Worm (Caenorhabditis elegans) whole organism, mixed stage, embryonic: ENCODE data around the gene xtr-1.

Experiments used
- M03D4.4 ChIP-seq: sonication (generic microtip); optimal IDR thresholded peaks from 2 replicates; lab custom pipeline; 2017; ENCODE audit warnings: mild to moderate bottlenecking, missing genetic modification characterization, missing compliant biosample characterization
- bed-3 ChIP-seq: fragments of 200-800 bp; sonication (Bioruptor generic); optimal IDR thresholded peaks from 3 replicates; lab custom pipeline; 2018; ENCODE audit warnings: mild to moderate bottlenecking, missing genetic modification characterization, moderate library complexity, missing compliant biosample characterization
- blmp-1 ChIP-seq: fragments of 150-350 bp; optimal IDR thresholded peaks from 2 replicates; lab custom pipeline; 2014; ENCODE audit warnings: missing biosample characterization, missing genetic modification characterization
- ceh-39 ChIP-seq: fragments of 150-350 bp; optimal IDR thresholded peaks from 2 replicates; lab custom pipeline; 2014; ENCODE audit warnings: missing biosample characterization, missing genetic modification characterization
- ceh-43 ChIP-seq: fragments of 200-800 bp; sonication (Bioruptor generic); optimal IDR thresholded peaks from 2 replicates; lab custom pipeline; 2018; ENCODE audit warnings: mild to moderate bottlenecking, missing genetic modification characterization, moderate library complexity, missing compliant biosample characterization
- ceh-83 ChIP-seq: fragments of 200-800 bp; sonication (Bioruptor generic); optimal IDR thresholded peaks from 2 replicates; lab custom pipeline; 2018; ENCODE audit warnings: mild to moderate bottlenecking, missing genetic modification characterization, missing compliant biosample characterization
- ces-1 ChIP-seq: fragments of 150-350 bp; optimal IDR thresholded peaks from 2 replicates; lab custom pipeline; 2014; ENCODE audit warnings: missing biosample characterization, missing genetic modification reagents, missing genetic modification characterization
- cnd-1 ChIP-seq: fragments of 200-800 bp; sonication (Bioruptor generic); optimal IDR thresholded peaks from 2 replicates; lab custom pipeline; 2018; ENCODE audit warnings: mild to moderate bottlenecking, missing genetic modification characterization, missing compliant biosample characterization
- drap-1 ChIP-seq: fragments of 200-800 bp; sonication (Bioruptor generic); optimal IDR thresholded peaks from 3 replicates; lab custom pipeline; 2018; ENCODE audit warnings: mild to moderate bottlenecking, missing genetic modification characterization, missing compliant biosample characterization
- elt-1 ChIP-seq: sonication (generic microtip); optimal IDR thresholded peaks from 2 replicates; lab custom pipeline; 2017; ENCODE audit warnings: missing genetic modification characterization, mild to moderate bottlenecking, missing compliant biosample characterization, antibody characterized with exemption, moderate library complexity, borderline replicate concordance; ENCODE audit not compliant: insufficient read depth
- elt-3 ChIP-seq: fragments of 150-350 bp; optimal IDR thresholded peaks from 2 replicates; lab custom pipeline; 2014; ENCODE audit warnings: missing biosample characterization, missing genetic modification characterization
- flh-1 ChIP-seq: fragments of 200-800 bp; sonication (Bioruptor generic); optimal IDR thresholded peaks from 2 replicates; lab custom pipeline; 2018; ENCODE audit warnings: mild to moderate bottlenecking, missing genetic modification characterization, moderate library complexity, missing compliant biosample characterization
- ham-2 ChIP-seq: fragments of 200-800 bp; sonication (Bioruptor generic); optimal IDR thresholded peaks from 2 replicates; lab custom pipeline; 2018; ENCODE audit warnings: mild to moderate bottlenecking, missing genetic modification characterization, missing compliant biosample characterization
- lin-13 ChIP-seq: fragments of 150-350 bp; optimal IDR thresholded peaks from 2 replicates; lab custom pipeline; 2014; ENCODE audit warnings: missing biosample characterization, missing genetic modification characterization
- lin-32 ChIP-seq: fragments of 200-800 bp; sonication (Bioruptor generic); optimal IDR thresholded peaks from 2 replicates; lab custom pipeline; 2018; ENCODE audit warnings: mild to moderate bottlenecking, missing genetic modification characterization, missing compliant biosample characterization
- lsy-2 ChIP-seq: fragments of 150-350 bp; optimal IDR thresholded peaks from 2 replicates; lab custom pipeline; 2014; ENCODE audit warnings: missing biosample characterization, missing genetic modification characterization
- mab-5 ChIP-seq: fragments of 150-350 bp; optimal IDR thresholded peaks from 2 replicates; lab custom pipeline; 2014; ENCODE audit warnings: missing biosample characterization, missing genetic modification characterization
- mep-1 ChIP-seq: fragments of 150-350 bp; optimal IDR thresholded peaks from 2 replicates; lab custom pipeline; 2017; ENCODE audit warnings: missing biosample characterization, missing genetic modification reagents, missing genetic modification characterization, inconsistent platforms
- mls-2 ChIP-seq: sonication (generic microtip); optimal IDR thresholded peaks from 2 replicates; lab custom pipeline; 2016; ENCODE audit warnings: mild to moderate bottlenecking, missing genetic modification characterization, moderate library complexity, missing compliant biosample characterization
- nhr-12 ChIP-seq: fragments of 150-350 bp; optimal IDR thresholded peaks from 2 replicates; lab custom pipeline; 2014; ENCODE audit warnings: missing biosample characterization, missing genetic modification characterization
- nhr-2 ChIP-seq: fragments of 150-350 bp; optimal IDR thresholded peaks from 2 replicates; lab custom pipeline; 2014; ENCODE audit warnings: missing biosample characterization, missing genetic modification characterization
- nhr-237 ChIP-seq: fragments of 150-350 bp; optimal IDR thresholded peaks from 2 replicates; lab custom pipeline; 2014; ENCODE audit warnings: missing biosample characterization, missing genetic modification characterization
- nhr-28 ChIP-seq: fragments of 150-350 bp; optimal IDR thresholded peaks from 2 replicates; lab custom pipeline; 2014; ENCODE audit warnings: missing biosample characterization, missing genetic modification characterization
- nhr-76 ChIP-seq: sonication (generic microtip); optimal IDR thresholded peaks from 2 replicates; lab custom pipeline; 2017; ENCODE audit warnings: missing biosample characterization, missing genetic modification characterization
- snpc-4 ChIP-seq: fragments of 150-350 bp; optimal IDR thresholded peaks from 2 replicates; lab custom pipeline; 2014; ENCODE audit warnings: missing biosample characterization, missing genetic modification characterization
- sptf-1 ChIP-seq: sonication (generic microtip); optimal IDR thresholded peaks from 2 replicates; lab custom pipeline; 2017; ENCODE audit warnings: mild to moderate bottlenecking, missing genetic modification characterization, moderate library complexity, missing compliant biosample characterization
- tbx-8 ChIP-seq: fragments of 200-800 bp; sonication (Bioruptor generic); optimal IDR thresholded peaks from 2 replicates; lab custom pipeline; 2018; ENCODE audit warnings: mild to moderate bottlenecking, missing genetic modification characterization, moderate library complexity, missing compliant biosample characterization
- unc-39 ChIP-seq: fragments of 150-350 bp; optimal IDR thresholded peaks from 2 replicates; lab custom pipeline; 2014; ENCODE audit warnings: missing biosample characterization, missing genetic modification characterization
- ztf-11 ChIP-seq: fragments of 150-350 bp; optimal IDR thresholded peaks from 2 replicates; lab custom pipeline; 2014; ENCODE audit warnings: missing biosample characterization, missing genetic modification characterization

Gene xtr-1

DNA sequence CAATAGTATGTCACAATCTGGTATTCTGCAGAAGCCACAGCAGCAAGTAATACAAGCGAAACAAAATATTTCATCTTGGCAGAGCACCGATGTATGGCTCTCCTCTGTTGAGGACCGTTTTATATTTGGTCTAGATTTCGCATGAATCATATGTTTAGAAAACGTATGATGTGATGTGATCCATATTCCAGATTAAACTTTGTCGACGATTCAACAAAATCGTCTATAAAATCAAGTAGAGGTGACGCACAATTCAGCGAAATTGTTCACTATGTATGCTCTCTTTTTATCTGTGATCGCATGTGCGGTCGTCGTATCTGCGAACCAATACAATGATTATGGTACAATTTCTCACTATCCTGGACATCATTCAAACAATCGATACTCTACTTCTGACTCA, 27.3 kb downstream of the xtr-1 start, which contains the start of the genes Y62H9A.3 and Y62H9A.4:
Gene Y62H9A.3 (minus strand): TSS at position 101 of the 400 bp plus-strand sequence.
Gene Y62H9A.4 (plus strand): TSS at position 256 of the 400 bp plus-strand sequence.
- TF ChIP-seq snpc-4 (tag; lab: Kevin White, UChicago): no peak
- no peak for TF ChIP-seq ceh-83 (GFP tag; lab: Kevin White, UChicago)
- no peak for TF ChIP-seq ztf-11 (tag; lab: Kevin White, UChicago)
- TF ChIP-seq elt-3 (tag; lab: Kevin White, UChicago): no peak
- no peak for TF ChIP-seq ceh-39

ce11 chrX:11882800-11883199, 30.2 kb downstream of the xtr-1 start, which contains the start of the genes Y62H9A.5 and ule-5:
TSS of gene Y62H9A.5 (minus strand) at chrX:11882900.
TSS of gene ule-5 (plus strand) at chrX:11883127.
- TF ChIP-seq snpc-4 (tag; lab: Kevin White, UChicago): no peak
- no peak for TF ChIP-seq cnd-1 (tag; lab: Kevin White, UChicago)
- no peak for TF ChIP-seq tbx-8 (GFP tag; lab: Kevin White, UChicago)
- TF ChIP-seq nhr-2 (tag; lab: Kevin White, UChicago): no peak
- TF ChIP-seq nhr-237 (tag; lab: Kevin White, UChicago): no peak
- TF ChIP-seq elt-1 (tag; lab: Kevin White, UChicago): no peak
- TF ChIP-seq unc-39: no peak
- no peak for TF ChIP-seq flh-1 (GFP tag; lab: Kevin White, UChicago)

DNA sequence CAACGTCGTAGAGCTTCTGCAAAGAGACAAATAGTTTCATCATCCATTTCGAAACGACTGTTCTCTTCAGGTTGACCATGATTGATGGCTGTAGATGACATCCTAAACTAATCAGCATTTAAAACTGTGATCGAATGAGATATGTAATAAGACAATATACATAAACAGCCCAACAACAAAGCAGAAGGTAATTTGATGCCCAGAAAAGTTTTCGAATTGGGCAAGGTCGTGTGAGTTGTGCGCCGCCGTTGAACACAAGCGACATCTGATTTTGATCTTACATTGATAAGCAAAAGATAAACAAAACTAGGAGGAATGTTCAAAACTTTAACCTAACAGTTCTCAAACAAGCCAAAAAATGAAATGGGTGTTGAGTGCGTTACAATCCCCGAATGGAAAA, 33.0 kb downstream of the xtr-1 start, which contains the start of gene Y62H9A.7:
Gene Y62H9A.7 (minus strand): TSS at position 101 of the 400 bp plus-strand sequence.
- TF ChIP-seq elt-3 (tag; lab: Kevin White, UChicago) (no peak), nhr-237 (tag; lab: Kevin White, UChicago) (no peak), drap-1 (GFP tag; lab: Kevin White, UChicago) (no peak), nhr-76 (no peak), tbx-8 (GFP tag; lab: Kevin White, UChicago) (no peak), sptf-1 (tag; lab: Kevin White, UChicago) (no peak), nhr-12 (tag; lab: Kevin White, UChicago) (no peak), ham-2 (no peak), ceh-83 (GFP tag; lab: Kevin White, UChicago) (no peak), nhr-28 (tag; lab: Kevin White, UChicago) (no peak), M03D4.4 (no peak), lin-32 (GFP tag; lab: Kevin White, UChicago) (no peak)

DNA sequence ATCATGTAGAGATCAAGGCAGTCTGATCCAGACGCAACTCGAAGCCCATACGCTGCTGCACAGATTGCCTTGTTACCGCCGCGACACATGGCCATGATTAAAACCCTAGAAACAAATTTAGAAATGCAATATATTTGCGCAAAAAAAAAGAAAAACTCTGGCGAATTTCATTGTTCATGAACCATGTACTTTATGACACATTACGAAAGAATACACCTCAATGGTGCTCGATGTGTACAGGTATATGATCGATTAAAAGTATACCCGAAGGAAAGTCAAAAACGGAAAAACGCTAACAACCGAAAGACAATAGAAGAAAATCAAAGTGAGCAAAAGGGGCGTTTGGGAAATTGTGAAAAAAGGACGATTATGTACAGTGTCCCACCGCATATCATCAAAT, 39.7 kb downstream of the xtr-1 start, which contains the start of gene Y62H9A.8:
Gene Y62H9A.8 (minus strand): TSS at position 101 of the 400 bp plus-strand sequence.
- no peak for TF ChIP-seq ceh-39
- TF ChIP-seq ceh-43 (GFP tag; lab: Kevin White, UChicago): no peak

- TF ChIP-seq tbx-8 (GFP tag; lab: Kevin White, UChicago) (no peak), mab-5 (tag; lab: Kevin White, UChicago) (no peak), ceh-39 (no peak), blmp-1 (tag; lab: Kevin White, UChicago) (no peak), bed-3 (GFP tag; lab: Kevin White, UChicago) (no peak), nhr-2 (tag; lab: Kevin White, UChicago) (no peak), ces-1 (GFP tag; lab: Kevin White, UChicago) (no peak), nhr-12 (tag; lab: Kevin White, UChicago) (no peak), lin-13 (tag; lab: Kevin White, UChicago) (no peak), lsy-2 (tag; lab: Kevin White, UChicago) (no peak), flh-1 (GFP tag; lab: Kevin White, UChicago) (no peak), ham-2 (no peak), sptf-1 (tag; lab: Kevin White, UChicago) (no peak), mep-1 (tag; lab: Kevin White, UChicago) (no peak), nhr-237 (tag; lab: Kevin White, UChicago) (no peak)
- TF ChIP-seq, all 35 proteins: peak for 0
Observed at ce11 chrX:11896708-11897107, 44.1 kb downstream of the xtr-1 start.

ce11 chrX:11898040-11898439, 45.4 kb downstream of the xtr-1 start, which contains the start of gene Y62H9A.9:
TSS of gene Y62H9A.9 (minus strand) at chrX:11898140.
- no peak for TF ChIP-seq mab-5 (tag; lab: Kevin White, UChicago)
- no peak for TF ChIP-seq mls-2 (tag; lab: Kevin White, UChicago)
- no peak for TF ChIP-seq ceh-43 (GFP tag; lab: Kevin White, UChicago)
- TF ChIP-seq elt-1 (tag; lab: Kevin White, UChicago): no peak
- no peak for TF ChIP-seq nhr-28 (tag; lab: Kevin White, UChicago)
- TF ChIP-seq ceh-83 (GFP tag; lab: Kevin White, UChicago): no peak
